Fruit fly (Drosophila melanogaster): ENCODE measurements around the gene Cpr65Au.
A peak's percentile ranks its signal among the peaks of the same experiment; 100 is the strongest.
"Not testable (repeated sequence)": the region's sequence is repeated elsewhere in the genome, so short reads cannot be mapped to it uniquely, and the experiment has no call there.

The Cpr65Au gene

DNA sequence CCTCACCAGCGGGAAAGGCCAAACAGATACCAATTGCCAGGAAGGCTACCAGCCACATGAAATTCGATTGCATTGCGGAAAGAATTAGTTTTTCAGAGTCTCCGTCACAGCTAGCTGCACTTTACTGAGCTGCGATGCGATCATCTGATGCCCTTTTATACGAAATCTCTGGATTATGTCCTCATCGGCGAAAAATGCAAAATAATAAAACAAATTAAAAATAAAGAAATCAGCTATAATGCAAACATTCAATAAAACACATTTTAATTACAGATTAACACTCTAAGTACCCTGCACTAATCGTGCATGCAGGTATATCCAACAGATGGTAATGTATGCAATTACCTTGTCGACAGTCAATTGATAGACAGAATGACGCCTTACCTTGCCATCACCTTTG, at the start of gene Cpr65Au:
Cpr65Au (minus strand) TSS at position 101 of the 400 bp plus-strand sequence.
- no peak for TF ChIP-seq noc (tag; optimal IDR thresholded peaks at IDR 0.05)

DNA sequence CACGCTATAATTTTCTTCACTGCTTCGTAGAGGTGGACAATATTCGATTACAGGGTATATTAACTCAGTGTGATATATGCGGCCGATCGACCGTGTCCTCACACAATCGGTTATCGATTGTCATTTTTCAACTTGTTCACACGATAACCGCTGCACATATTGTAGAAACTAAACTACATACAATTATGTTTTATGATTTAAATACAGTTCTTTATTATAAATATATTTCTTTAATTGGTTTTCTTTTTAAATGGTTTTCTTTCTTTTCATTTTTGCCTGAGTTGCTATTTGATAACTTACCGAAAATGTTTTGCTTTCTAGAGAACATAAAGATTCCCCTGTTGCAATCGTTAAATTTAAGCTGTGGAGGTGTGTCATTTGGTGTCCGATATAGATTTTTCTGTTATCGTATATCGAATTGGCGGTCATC, 41.9 kb upstream of the Cpr65Au start, which contains the start of the genes fmt and CG7376:
fmt (minus strand) TSS at position 55 of the 430 bp plus-strand sequence.
CG7376 (plus strand) TSS at position 423 of the 430 bp plus-strand sequence.
- TF ChIP-seq noc (tag; optimal IDR thresholded peaks at IDR 0.05): no peak

DNA sequence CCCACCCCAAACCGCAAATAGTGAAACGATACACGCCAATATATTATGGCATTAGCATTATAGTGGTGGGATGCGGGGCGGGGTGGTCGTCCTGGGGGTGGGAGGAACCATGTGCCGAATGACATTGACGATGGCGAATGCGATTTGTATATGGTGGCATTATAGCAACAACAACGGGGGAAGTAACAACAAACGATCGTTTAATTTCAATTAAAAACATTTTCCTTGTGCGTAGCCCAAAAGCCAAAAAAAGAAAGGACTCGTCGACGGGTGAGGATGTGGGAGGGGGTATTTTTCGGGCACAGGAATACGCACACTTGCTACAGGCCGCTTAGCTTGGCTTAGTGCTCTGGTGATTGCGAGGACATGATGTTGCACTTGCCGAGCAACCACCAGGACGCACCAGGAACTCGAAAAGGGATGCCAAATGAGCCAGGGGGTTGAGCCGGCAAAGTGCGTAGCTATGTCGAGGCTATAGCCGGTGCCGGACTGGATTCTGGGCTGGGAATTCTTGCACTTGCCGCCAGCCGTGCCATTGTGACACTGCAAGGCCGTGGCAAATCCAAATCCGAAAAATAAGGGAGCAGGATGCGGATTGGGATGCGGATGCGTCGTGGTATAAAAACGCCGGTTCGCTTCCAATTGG, 30.7 kb upstream of the Cpr65Au start, which contains the start of gene Prdm13:
Prdm13 (plus strand) TSS at position 645 of the 646 bp plus-strand sequence.
- no peak for TF ChIP-seq noc (tag; optimal IDR thresholded peaks at IDR 0.05)

DNA sequence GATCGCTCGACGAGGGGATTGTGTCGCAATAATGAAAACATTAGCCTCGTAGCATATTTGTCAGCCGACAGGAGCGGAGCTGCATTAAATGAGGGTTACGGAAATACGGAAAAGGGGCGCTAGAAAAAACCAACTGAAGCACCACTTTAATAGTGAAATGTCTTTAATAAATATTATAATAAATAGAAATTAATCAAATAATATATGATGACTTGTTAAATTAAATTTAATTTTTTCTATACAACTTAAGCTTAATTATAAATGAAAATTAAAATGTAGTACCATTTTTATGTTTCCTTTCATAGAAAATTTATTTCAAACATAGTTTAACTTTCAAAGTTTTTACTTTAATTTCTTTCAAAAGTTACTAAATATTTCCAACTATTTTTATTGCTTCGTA, 30.1 kb upstream of the Cpr65Au start:
- no peak for TF ChIP-seq noc (tag; optimal IDR thresholded peaks at IDR 0.05)

dm6 chr3L:6160514-6160913, 28.6 kb upstream of the Cpr65Au start, which contains the start of gene Cpr65Az:
Gene Cpr65Az (plus strand): TSS chr3L:6160814.
- TF ChIP-seq noc (tag; optimal IDR thresholded peaks at IDR 0.05): no peak

- no peak for TF ChIP-seq noc (tag; optimal IDR thresholded peaks at IDR 0.05)
Observed at dm6 chr3L:6159863-6160262, 28.0 kb upstream of the Cpr65Au start.

DNA sequence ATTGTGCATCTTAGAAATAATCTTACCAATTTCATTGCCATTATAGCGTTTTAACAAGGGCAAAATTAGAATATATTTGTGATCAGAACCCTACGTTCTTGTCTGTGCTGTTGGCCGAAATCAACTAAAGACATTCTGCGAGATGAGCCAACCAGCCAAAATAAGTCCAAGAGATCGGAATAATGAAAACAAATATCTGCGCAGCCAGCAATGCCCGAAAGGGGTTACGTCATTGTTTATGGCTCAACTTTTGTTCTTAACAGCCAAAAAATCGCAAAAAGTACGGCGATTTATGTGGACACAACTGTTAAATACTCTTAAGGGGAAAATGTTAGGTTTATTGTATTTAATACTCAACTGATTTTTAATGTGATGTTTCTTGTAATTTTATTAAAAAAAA, 26.6 kb upstream of the Cpr65Au start, which contains the start of gene Cpr65Ay:
Cpr65Ay (minus strand) TSS at position 101 of the 400 bp plus-strand sequence.
- no peak for TF ChIP-seq noc (tag; optimal IDR thresholded peaks at IDR 0.05)

dm6 chr3L:6157327-6158032, 25.6 kb upstream of the Cpr65Au start, which contains the start of gene CG13297:
Gene CG13297 (minus strand): TSS chr3L:6157377.
- TF ChIP-seq noc (tag; optimal IDR thresholded peaks at IDR 0.05): peak; percentile 15

DNA sequence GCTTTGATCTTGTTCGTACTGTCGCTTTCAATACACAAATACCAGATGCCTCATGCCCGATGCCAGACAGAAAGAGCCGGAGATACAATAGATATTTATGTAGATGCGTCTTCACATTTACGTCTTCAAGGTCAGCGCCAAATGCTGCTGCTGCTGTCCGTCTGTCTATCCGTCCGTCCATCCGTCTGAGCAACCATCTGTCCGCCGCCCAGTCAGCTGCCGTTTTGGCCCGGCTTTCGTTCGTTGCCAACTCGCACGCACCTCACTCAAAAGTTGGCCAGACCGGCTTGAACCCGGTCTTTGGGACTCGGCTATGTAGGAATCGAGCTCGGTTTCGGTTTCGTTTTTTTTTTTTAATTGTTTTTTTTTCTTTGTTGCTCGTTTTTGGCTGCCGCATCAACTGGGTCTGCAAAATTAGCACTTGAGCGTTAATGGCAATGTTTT, 23.1 kb upstream of the Cpr65Au start:
- no peak for TF ChIP-seq noc (tag; optimal IDR thresholded peaks at IDR 0.05)

dm6 chr3L:6152531-6152930, 20.6 kb upstream of the Cpr65Au start, which contains the start of gene Acp65Aa:
Gene Acp65Aa (minus strand): TSS chr3L:6152745.
- no peak for TF ChIP-seq noc (tag; optimal IDR thresholded peaks at IDR 0.05)

dm6 chr3L:6150757-6151354, 18.9 kb upstream of the Cpr65Au start, which contains the start of the genes Cpr65Ax2 and Lcp65Aa:
Gene Cpr65Ax2 (minus strand): TSS chr3L:6150857.
Gene Lcp65Aa (plus strand): TSS chr3L:6151304.
- not testable (repeated sequence) for TF ChIP-seq noc (tag; optimal IDR thresholded peaks at IDR 0.05)

DNA sequence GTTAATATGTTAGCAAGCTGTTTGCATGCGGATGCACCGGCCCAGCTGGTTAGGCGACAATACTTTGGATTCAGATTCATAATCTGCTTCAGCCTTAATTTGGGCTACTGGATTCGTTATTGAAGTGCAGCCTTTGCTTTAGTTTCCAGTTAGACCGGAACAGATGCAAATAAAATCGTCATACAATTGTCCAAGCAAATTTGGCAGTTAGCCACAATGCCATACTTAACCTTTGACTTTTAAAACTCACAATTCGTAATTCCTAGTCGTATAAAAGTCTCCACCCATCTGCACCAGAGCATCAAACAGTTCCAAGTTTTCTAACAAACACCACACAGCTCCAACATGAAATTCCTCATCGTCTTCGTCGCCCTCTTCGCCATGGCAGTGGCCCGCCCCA, 17.3 kb upstream of the Cpr65Au start, which contains the start of gene Lcp65Ab1:
Lcp65Ab1 (plus strand) TSS at position 301 of the 400 bp plus-strand sequence.
- not testable (repeated sequence) for TF ChIP-seq noc (tag; optimal IDR thresholded peaks at IDR 0.05)

DNA sequence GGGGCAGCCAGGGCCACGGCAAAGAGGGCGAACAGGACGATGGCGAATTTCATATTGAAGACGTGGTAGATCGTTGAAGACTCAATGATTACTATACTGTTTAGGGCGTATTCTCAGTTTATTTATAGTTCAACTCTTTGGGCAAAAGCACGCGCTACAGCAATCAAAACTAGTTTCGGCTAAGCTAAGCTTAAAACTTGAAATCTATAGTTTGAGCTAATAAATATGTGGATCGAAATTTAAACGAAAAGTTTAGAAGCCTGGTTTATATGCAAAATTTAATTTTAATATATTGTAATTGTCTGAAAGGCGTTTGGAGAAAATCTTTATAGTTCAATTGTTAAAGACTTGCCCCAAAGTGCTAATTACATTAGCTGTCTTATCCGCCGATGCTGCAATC, 16.0 kb upstream of the Cpr65Au start, which contains the start of gene Cpr65Ax1:
Cpr65Ax1 (minus strand) TSS at position 101 of the 400 bp plus-strand sequence.
- TF ChIP-seq noc (tag; optimal IDR thresholded peaks at IDR 0.05): not testable (repeated sequence)

DNA sequence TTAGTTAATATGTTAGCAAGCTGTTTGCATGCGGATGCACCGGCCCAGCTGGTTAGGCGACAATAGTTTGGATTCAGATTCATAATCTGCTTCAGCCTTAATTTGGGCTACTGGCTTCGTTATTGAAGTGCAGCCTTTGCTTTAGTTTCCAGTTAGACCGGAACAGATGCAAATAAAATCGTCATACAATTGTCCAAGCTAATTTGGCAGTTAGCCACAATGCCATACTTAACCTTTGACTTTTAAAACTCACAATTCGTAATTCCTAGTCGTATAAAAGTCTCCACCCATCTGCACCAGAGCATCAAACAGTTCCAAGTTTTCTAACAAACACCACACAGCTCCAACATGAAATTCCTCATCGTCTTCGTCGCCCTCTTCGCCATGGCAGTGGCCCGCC, 14.5 kb upstream of the Cpr65Au start, which contains the start of gene Lcp65Ab2:
Lcp65Ab2 (plus strand) TSS at position 301 of the 400 bp plus-strand sequence.
- not testable (repeated sequence) for TF ChIP-seq noc (tag; optimal IDR thresholded peaks at IDR 0.05)

- TF ChIP-seq noc (tag; optimal IDR thresholded peaks at IDR 0.05): no peak
Observed at dm6 chr3L:6144769-6145220, 12.9 kb upstream of the Cpr65Au start, which contains the start of gene Lcp65Ac. Gene Lcp65Ac (plus strand): TSS chr3L:6144819.

Data from whole organism, larva.